Fruit fly (Drosophila melanogaster) whole organism, wandering third instar larva: ENCODE data around the gene CG10336.

Source experiments
- Abd-B ChIP-seq: fragments of >200 bp; optimal IDR thresholded peaks from 2 replicates; lab custom pipeline; 2017; ENCODE audit warnings: missing biosample characterization, missing genetic modification characterization
- CG32264 ChIP-seq: fragments of 200-800 bp; sonication (Bioruptor generic); optimal IDR thresholded peaks from 2 replicates; lab custom pipeline; 2016; ENCODE audit warnings: missing biosample characterization, missing genetic modification characterization
- CG9705 ChIP-seq: fragments of 200-800 bp; sonication (Bioruptor generic); optimal IDR thresholded peaks from 2 replicates; lab custom pipeline; 2018; ENCODE audit warnings: missing biosample characterization, mild to moderate bottlenecking, missing genetic modification characterization
- CrebA ChIP-seq: fragments of 200-800 bp; sonication (Bioruptor generic); optimal IDR thresholded peaks from 2 replicates; lab custom pipeline; 2016; ENCODE audit warnings: missing biosample characterization, mild to moderate bottlenecking, missing genetic modification characterization, borderline replicate concordance
- Dfd ChIP-seq: fragments of >200 bp; optimal IDR thresholded peaks from 2 replicates; lab custom pipeline; 2017; ENCODE audit warnings: missing biosample characterization, missing genetic modification characterization
- Dif ChIP-seq: fragments of 200-275, 200-300 bp; sonication (Bioruptor generic); optimal IDR thresholded peaks from 2 replicates; lab custom pipeline; 2018; ENCODE audit warnings: missing biosample characterization, missing genetic modification characterization; ENCODE audit not compliant: partially characterized antibody
- GATAd ChIP-seq: sonication (Bioruptor generic); optimal IDR thresholded peaks from 2 replicates; lab custom pipeline; 2016; ENCODE audit warnings: missing biosample characterization, missing genetic modification characterization
- HLH106 ChIP-seq: fragments of 200-800 bp; optimal IDR thresholded peaks from 3 replicates; lab custom pipeline; 2019; ENCODE audit warnings: missing biosample characterization, mild to moderate bottlenecking, missing genetic modification characterization, moderate library complexity
- Hnf4 ChIP-seq: fragments of 200-800 bp; sonication (Bioruptor generic); optimal IDR thresholded peaks from 2 replicates; lab custom pipeline; 2016; ENCODE audit warnings: missing biosample characterization, mild to moderate bottlenecking, missing genetic modification characterization
- Hr78 ChIP-seq: fragments of >200 bp; optimal IDR thresholded peaks from 2 replicates; lab custom pipeline; 2017; ENCODE audit warnings: missing biosample characterization, missing genetic modification characterization
- Hr83 ChIP-seq: fragments of 200-300 bp; sonication (Bioruptor generic); optimal IDR thresholded peaks from 2 replicates; lab custom pipeline; 2016; ENCODE audit warnings: missing biosample characterization, mild to moderate bottlenecking, missing genetic modification characterization, moderate library complexity; ENCODE audit not compliant: poor library complexity, severe bottlenecking
- Jra ChIP-seq: sonication (Bioruptor generic); optimal IDR thresholded peaks from 2 replicates; lab custom pipeline; 2016; ENCODE audit warnings: missing biosample characterization, missing genetic modification characterization
- Mio ChIP-seq: sonication (Bioruptor generic); optimal IDR thresholded peaks from 2 replicates; lab custom pipeline; 2016; ENCODE audit warnings: missing biosample characterization, missing genetic modification characterization
- Myc ChIP-seq: fragments of >200 bp; optimal IDR thresholded peaks from 2 replicates; lab custom pipeline; 2017
- N ChIP-seq: fragments of >200 bp; optimal IDR thresholded peaks from 2 replicates; lab custom pipeline; 2018; ENCODE audit warnings: missing biosample characterization, missing external identifiers, missing genetic modification characterization
- OdsH ChIP-seq: fragments of 200-800 bp; sonication (Bioruptor generic); optimal IDR thresholded peaks from 2 replicates; lab custom pipeline; 2016; ENCODE audit warnings: missing biosample characterization, mild to moderate bottlenecking, missing genetic modification characterization
- Rel ChIP-seq, 2 experiments: fragments of 200-800 bp; sonication (Bioruptor generic) in 1 of 2; optimal IDR thresholded peaks; 2 replicates in 1 of 2; 3 replicates in 1 of 2; lab custom pipeline; 2016 to 2019; ENCODE audit warnings: mild to moderate bottlenecking in 2 of 2, missing biosample characterization in 2 of 2, missing genetic modification characterization in 2 of 2, moderate library complexity in 1 of 2
- Sp1 ChIP-seq: fragments of 200-800 bp; sonication (Bioruptor generic); optimal IDR thresholded peaks from 3 replicates; lab custom pipeline; 2019; ENCODE audit warnings: missing biosample characterization, mild to moderate bottlenecking, missing genetic modification characterization, moderate library complexity
- Vsx2 ChIP-seq: fragments of 200-300, 225-300 bp; sonication (Bioruptor generic); optimal IDR thresholded peaks from 2 replicates; lab custom pipeline; 2018; ENCODE audit warnings: missing biosample characterization, missing genetic modification characterization; ENCODE audit not compliant: partially characterized antibody
- br ChIP-seq: fragments of 200-800 bp; sonication (Bioruptor generic); optimal IDR thresholded peaks from 2 replicates; lab custom pipeline; 2016; ENCODE audit warnings: missing biosample characterization, missing genetic modification characterization
- brk ChIP-seq: fragments of 200-800 bp; sonication (Bioruptor generic); optimal IDR thresholded peaks from 2 replicates; lab custom pipeline; 2016; ENCODE audit warnings: missing biosample characterization, mild to moderate bottlenecking, missing genetic modification characterization
- dl ChIP-seq, 2 experiments: fragments of 175-275, 200-275 bp in 1 of 2; fragments of 200-275 bp in 1 of 2; sonication (Bioruptor generic); optimal IDR thresholded peaks; lab custom pipeline; 2018; ENCODE audit warnings: mild to moderate bottlenecking in 2 of 2, missing biosample characterization in 2 of 2, missing genetic modification characterization in 2 of 2, moderate library complexity in 2 of 2; ENCODE audit not compliant: partially characterized antibody in 2 of 2, insufficient read depth in 1 of 2
- dmrt93B ChIP-seq: fragments of 200-800 bp; sonication (Bioruptor generic); optimal IDR thresholded peaks from 2 replicates; lab custom pipeline; 2018; ENCODE audit warnings: missing biosample characterization, mild to moderate bottlenecking, missing genetic modification characterization
- dsf ChIP-seq: sonication (Bioruptor generic); optimal IDR thresholded peaks from 2 replicates; lab custom pipeline; 2016; ENCODE audit warnings: missing biosample characterization, missing genetic modification characterization, borderline replicate concordance
- ey ChIP-seq: fragments of 200-800 bp; sonication (Bioruptor generic); optimal IDR thresholded peaks from 2 replicates; lab custom pipeline; 2016; ENCODE audit warnings: missing biosample characterization, missing genetic modification characterization
- foxo ChIP-seq, 2 experiments: fragments of 200-800 bp; sonication (Bioruptor generic); optimal IDR thresholded peaks; 2 replicates in 1 of 2; 3 replicates in 1 of 2; lab custom pipeline; 2016 to 2017; ENCODE audit warnings: missing biosample characterization in 2 of 2, missing genetic modification characterization in 2 of 2
- fru ChIP-seq: fragments of 200-800 bp; sonication (Bioruptor generic); optimal IDR thresholded peaks from 3 replicates; lab custom pipeline; 2016; ENCODE audit warnings: missing biosample characterization, mild to moderate bottlenecking, missing genetic modification characterization
- h ChIP-seq: fragments of 200-800 bp; sonication (Bioruptor generic); optimal IDR thresholded peaks from 3 replicates; lab custom pipeline; 2016; ENCODE audit warnings: missing biosample characterization, mild to moderate bottlenecking, missing genetic modification characterization
- jim ChIP-seq: fragments of 175-275, 200-325 bp; sonication (Bioruptor generic); optimal IDR thresholded peaks from 2 replicates; lab custom pipeline; 2016; ENCODE audit warnings: missing biosample characterization, mild to moderate bottlenecking, missing genetic modification characterization
- lola ChIP-seq: fragments of >200 bp; optimal IDR thresholded peaks from 2 replicates; lab custom pipeline; 2017; ENCODE audit warnings: missing biosample characterization, missing genetic modification characterization
- pan ChIP-seq: fragments of >200 bp; optimal IDR thresholded peaks from 2 replicates; lab custom pipeline; 2017
- psq ChIP-seq: fragments of 200-800 bp; sonication (Bioruptor generic); optimal IDR thresholded peaks from 3 replicates; lab custom pipeline; 2017; ENCODE audit warnings: missing biosample characterization, mild to moderate bottlenecking, missing genetic modification characterization, moderate library complexity
- rgr ChIP-seq: fragments of 200-800 bp; sonication (Bioruptor generic); optimal IDR thresholded peaks from 3 replicates; lab custom pipeline; 2016; ENCODE audit warnings: missing biosample characterization, mild to moderate bottlenecking, missing genetic modification characterization
- sage ChIP-seq: fragments of 200-800 bp; sonication (Bioruptor generic); optimal IDR thresholded peaks from 2 replicates; lab custom pipeline; 2016; ENCODE audit warnings: missing biosample characterization, mild to moderate bottlenecking, missing genetic modification characterization
- sv ChIP-seq: fragments of 200-800 bp; sonication (Bioruptor generic); optimal IDR thresholded peaks from 3 replicates; lab custom pipeline; 2016; ENCODE audit warnings: missing biosample characterization, missing genetic modification characterization
- tai ChIP-seq: sonication (Bioruptor generic); optimal IDR thresholded peaks from 2 replicates; lab custom pipeline; 2016; ENCODE audit warnings: missing biosample characterization, missing genetic modification characterization
- usp ChIP-seq: fragments of >200 bp; optimal IDR thresholded peaks from 2 replicates; lab custom pipeline; 2017; ENCODE audit warnings: missing biosample characterization, missing genetic modification characterization
- woc ChIP-seq: sonication (Bioruptor generic); optimal IDR thresholded peaks from 2 replicates; lab custom pipeline; 2016; ENCODE audit warnings: missing biosample characterization, mild to moderate bottlenecking, missing genetic modification characterization

Gene CG10336

DNA sequence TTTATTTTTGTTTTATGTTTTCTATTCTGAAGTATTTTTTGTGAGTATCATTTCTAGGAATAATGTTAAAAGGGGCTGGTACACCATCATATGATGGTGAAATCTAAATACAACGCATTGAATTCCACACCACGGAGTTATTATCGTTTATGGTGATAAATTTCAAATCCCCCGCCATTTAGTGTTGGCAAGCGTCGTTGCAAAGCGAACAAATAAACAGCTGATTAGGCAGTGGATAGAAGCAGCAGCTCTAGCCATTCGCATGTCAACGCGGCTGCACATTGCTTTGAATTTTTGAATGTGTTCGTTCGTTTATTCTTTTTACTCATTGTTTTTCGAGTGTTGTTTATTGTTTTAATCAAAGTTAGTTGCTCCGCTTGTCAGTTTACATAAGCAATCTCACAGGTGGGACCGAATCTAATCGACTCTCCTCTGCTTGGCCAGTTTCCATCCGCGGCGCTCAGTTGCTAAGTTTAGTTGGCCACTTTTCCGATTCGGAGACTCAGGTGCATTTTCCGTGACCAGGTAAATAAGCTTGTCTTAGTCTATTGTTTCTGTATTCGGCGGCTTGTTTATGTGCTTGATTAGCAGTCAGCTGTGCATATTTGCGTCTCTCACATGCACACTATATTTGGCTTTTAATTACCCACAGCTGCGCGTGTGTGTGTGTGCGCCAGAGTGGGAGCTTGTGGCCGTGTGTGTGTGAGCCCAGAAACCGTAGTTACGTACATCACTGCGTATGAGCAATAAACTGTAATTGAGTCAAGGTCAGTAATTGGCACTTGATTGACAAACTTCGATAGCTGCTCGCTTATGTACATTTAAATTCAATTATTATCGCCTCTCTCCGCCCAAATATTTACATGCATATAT, 12.1 kb upstream of the CG10336 start, which contains the start of the genes Mst36Fa and CG31751:
TSS of gene Mst36Fa (minus strand) at position 51 of the 873 bp plus-strand sequence.
TSS of gene CG31751 (plus strand) at position 274 of the 873 bp plus-strand sequence.
- TF ChIP-seq Myc (lab: Kevin White, UChicago): peak; percentile 38
- peak; percentile 55 for TF ChIP-seq sv
- peak in 1 of 2 experiments; percentile 64 for TF ChIP-seq foxo (GFP tag; optimal IDR thresholded peaks at IDR 0.05; lab: Kevin White, UChicago)
- TF ChIP-seq Hnf4: peak; percentile 69
- peak; percentile 27 for TF ChIP-seq psq (GFP tag; lab: Kevin White, UChicago)
- no peak for TF ChIP-seq pan
- no peak for TF ChIP-seq CrebA (GFP tag; lab: Kevin White, UChicago)
- TF ChIP-seq OdsH (GFP tag; lab: Kevin White, UChicago): peak; percentile 61
- TF ChIP-seq Vsx2 (GFP tag; lab: Kevin White, UChicago): no peak
- peak; percentile 56 for TF ChIP-seq br (GFP tag; lab: Kevin White, UChicago)
- no peak for TF ChIP-seq jim (GFP tag; lab: Kevin White, UChicago)
- no peak for TF ChIP-seq Rel (GFP tag; optimal IDR thresholded peaks at IDR 0.05; lab: Kevin White, UChicago)
- peak; percentile 29 for TF ChIP-seq Rel (tag; optimal IDR thresholded peaks at IDR 0.05; lab: Kevin White, UChicago)
- TF ChIP-seq fru: peak; percentile 34
- TF ChIP-seq Hr83 (GFP tag; lab: Kevin White, UChicago): peak; percentile 92
- TF ChIP-seq h (GFP tag; lab: Kevin White, UChicago): peak; percentile 66
- TF ChIP-seq Mio: no peak
- TF ChIP-seq ey (GFP tag; lab: Kevin White, UChicago): peak; percentile 50
- TF ChIP-seq rgr (GFP tag; lab: Kevin White, UChicago): peak; percentile 61
- no peak for TF ChIP-seq dmrt93B (GFP tag; lab: Kevin White, UChicago)
- TF ChIP-seq Sp1 (GFP tag; lab: Kevin White, UChicago): peak; percentile 14

DNA sequence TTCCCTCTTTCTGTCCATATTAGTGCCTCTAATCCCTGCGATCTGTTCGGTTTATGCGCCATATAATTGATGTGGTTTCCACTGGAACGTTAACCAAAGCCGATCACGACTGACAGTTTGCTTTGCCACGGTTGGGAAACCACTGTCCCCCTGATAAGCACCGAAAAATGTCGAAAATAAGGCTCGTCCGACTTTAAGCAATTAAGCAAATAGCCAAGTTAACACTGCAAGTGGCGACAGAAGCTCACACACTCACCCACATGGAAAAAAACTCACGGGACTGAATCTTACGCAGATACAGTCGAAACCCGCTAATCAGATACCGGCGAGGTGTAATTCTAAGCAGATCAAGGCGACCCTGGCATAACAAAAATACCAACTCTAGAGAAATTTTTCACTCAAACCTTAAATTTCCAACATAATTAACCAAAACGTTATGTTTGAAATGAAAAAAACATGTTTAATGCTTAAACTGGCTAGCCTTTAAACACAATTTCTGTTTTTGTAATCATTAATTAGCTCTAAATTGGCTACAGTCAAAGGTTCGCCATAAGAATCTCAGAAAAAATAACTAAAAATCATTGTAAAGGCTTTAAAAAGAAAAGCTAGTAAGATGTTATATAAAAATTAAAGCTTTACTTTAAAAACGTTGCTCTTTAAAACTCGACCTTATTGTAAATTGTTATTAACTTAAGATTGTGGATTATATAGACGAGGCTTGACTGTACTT, 11.3 kb upstream of the CG10336 start:
- no peak for TF ChIP-seq GATAd (GFP tag; lab: Kevin White, UChicago)
- TF ChIP-seq usp: no peak
- peak; percentile 56 for TF ChIP-seq fru
- peak; percentile 52 for TF ChIP-seq Hnf4
- TF ChIP-seq foxo (GFP tag; optimal IDR thresholded peaks at IDR 0.05; lab: Kevin White, UChicago): peak in 1 of 2 experiments; percentile 54
- TF ChIP-seq Vsx2 (GFP tag; lab: Kevin White, UChicago): peak; percentile 23
- peak; percentile 64 for TF ChIP-seq ey (GFP tag; lab: Kevin White, UChicago)
- TF ChIP-seq dl (GFP tag; optimal IDR thresholded peaks at IDR 0.05; lab: Kevin White, UChicago; ENCODE audit: insufficient read depth in 1 of 2, partially characterized antibody in 2 of 2): no peak
- no peak for TF ChIP-seq Dif
- no peak for TF ChIP-seq CrebA (GFP tag; lab: Kevin White, UChicago)
- peak; percentile 44 for TF ChIP-seq CG9705 (GFP tag; lab: Kevin White, UChicago)
- TF ChIP-seq rgr (GFP tag; lab: Kevin White, UChicago): peak; percentile 68
- TF ChIP-seq Myc (lab: Kevin White, UChicago): no peak
- no peak for TF ChIP-seq Dfd (GFP tag; lab: Kevin White, UChicago)
- no peak for TF ChIP-seq brk (GFP tag; lab: Kevin White, UChicago)
- peak; percentile 70 for TF ChIP-seq Sp1 (GFP tag; lab: Kevin White, UChicago)
- no peak for TF ChIP-seq tai (GFP tag; lab: Kevin White, UChicago)
- peak; percentile 62 for TF ChIP-seq OdsH (GFP tag; lab: Kevin White, UChicago)
- TF ChIP-seq Abd-B (GFP tag; lab: Kevin White, UChicago): no peak
- peak; percentile 55 for TF ChIP-seq br (GFP tag; lab: Kevin White, UChicago)
- TF ChIP-seq dmrt93B (GFP tag; lab: Kevin White, UChicago): peak; percentile 65
- no peak for TF ChIP-seq CG32264 (GFP tag; lab: Kevin White, UChicago)
- no peak for TF ChIP-seq Rel (GFP tag; optimal IDR thresholded peaks at IDR 0.05; lab: Kevin White, UChicago)
- peak; percentile 51 for TF ChIP-seq Rel (tag; optimal IDR thresholded peaks at IDR 0.05; lab: Kevin White, UChicago)
- TF ChIP-seq Hr78: no peak
- no peak for TF ChIP-seq sage (GFP tag; lab: Kevin White, UChicago)
- no peak for TF ChIP-seq N (GFP tag; lab: Kevin White, UChicago)
- peak; percentile 67 for TF ChIP-seq Hr83 (GFP tag; lab: Kevin White, UChicago)
- no peak for TF ChIP-seq jim (GFP tag; lab: Kevin White, UChicago)
- TF ChIP-seq dsf: no peak
- TF ChIP-seq h (GFP tag; lab: Kevin White, UChicago): no peak
- TF ChIP-seq pan: no peak
- TF ChIP-seq sv: peak; percentile 18
- TF ChIP-seq Mio: no peak
- TF ChIP-seq woc (GFP tag; lab: Kevin White, UChicago): peak; percentile 77
- TF ChIP-seq lola (GFP tag; lab: Kevin White, UChicago): no peak
- TF ChIP-seq psq (GFP tag; lab: Kevin White, UChicago): peak; percentile 61
- peak; percentile 26 for TF ChIP-seq Jra (GFP tag; lab: Kevin White, UChicago)
- TF ChIP-seq HLH106: peak; percentile 77
